Fruit fly (Drosophila melanogaster): ENCODE results near the gene CG33003.

Gene CG33003

DNA sequence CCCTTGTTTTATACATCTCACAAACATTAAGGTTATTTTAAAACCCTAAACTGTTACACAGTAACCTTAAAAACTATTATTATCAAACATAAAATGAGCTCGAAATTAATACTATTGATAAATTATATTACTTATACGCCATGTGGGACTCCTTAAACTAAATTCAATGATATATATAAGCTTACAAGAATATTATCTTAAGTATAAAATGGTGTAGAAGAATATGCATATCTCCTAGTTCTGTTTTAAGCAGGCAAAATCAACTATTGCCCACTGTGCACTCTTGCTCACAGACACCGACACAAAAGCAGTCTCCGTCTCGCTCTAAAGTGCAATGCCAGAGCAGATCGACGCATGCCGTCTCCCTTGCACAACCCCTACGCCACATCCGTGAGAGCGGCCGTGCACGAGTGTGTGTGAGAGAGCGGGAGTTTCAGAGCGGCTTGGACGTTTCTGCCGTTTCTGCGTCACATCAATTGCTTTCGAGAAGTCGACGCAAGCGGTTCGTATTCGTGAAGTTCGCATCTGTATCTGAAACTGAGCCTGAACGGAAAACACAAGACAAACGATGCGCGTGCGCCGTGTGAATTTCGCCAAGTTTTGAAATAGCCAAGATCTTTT lies 29.1 kb upstream of the CG33003 start (continued):
- peak; percentile 72 for TF ChIP-seq CG8388 (GFP tag; optimal IDR thresholded peaks at IDR 0.05)
- TF ChIP-seq CG13296 (GFP tag; optimal IDR thresholded peaks at IDR 0.05), result peak; percentile 35
- no peak for TF ChIP-seq Hand (GFP tag; optimal IDR thresholded peaks at IDR 0.05)
- TF ChIP-seq Mad (GFP tag; optimal IDR thresholded peaks at IDR 0.05), result no peak
- peak; percentile 52 for TF ChIP-seq lab (GFP tag; optimal IDR thresholded peaks at IDR 0.05)
- no peak for TF ChIP-seq CG14050 (GFP tag; IDR thresholded peaks at IDR 0.05)
- no peak for TF ChIP-seq CG14965 (GFP tag; optimal IDR thresholded peaks at IDR 0.05; ENCODE audit: borderline replicate concordance)
- no peak for TF ChIP-seq tup (GFP tag; optimal IDR thresholded peaks at IDR 0.05)
- peak; percentile 64 for TF ChIP-seq Xrp1 (GFP tag; IDR thresholded peaks at IDR 0.05)
- TF ChIP-seq lbe (GFP tag; optimal IDR thresholded peaks at IDR 0.05), result peak; percentile 5
- no peak for TF ChIP-seq her (GFP tag; optimal IDR thresholded peaks at IDR 0.05)
- 0 out of 3 replicates have a peak, but pooled peaks have one; percentile 13 for TF ChIP-seq CG3726 (GFP tag; IDR thresholded peaks at IDR 0.05)
- TF ChIP-seq Meics (GFP tag; optimal IDR thresholded peaks at IDR 0.05), result peak; percentile 28
- TF ChIP-seq CG43689 (GFP tag; IDR thresholded peaks at IDR 0.05), result no peak
- TF ChIP-seq hth (optimal IDR thresholded peaks at IDR 0.05), result no peak
- no peak for TF ChIP-seq CG6854 (GFP tag; optimal IDR thresholded peaks at IDR 0.05)
- peak; percentile 24 for TF ChIP-seq CG17186 (GFP tag; optimal IDR thresholded peaks at IDR 0.05)
- TF ChIP-seq H2.0 (GFP tag; IDR thresholded peaks at IDR 0.05), result no peak
- TF ChIP-seq hb (GFP tag; IDR thresholded peaks at IDR 0.05; ENCODE audit: partially characterized antibody), result peak; percentile 66; the same call in 1 of the 3 replicates
- TF ChIP-seq crc (GFP tag; optimal IDR thresholded peaks at IDR 0.05), result no peak
- TF ChIP-seq emc (GFP tag; optimal IDR thresholded peaks at IDR 0.05), result no peak
- peak; percentile 24 for TF ChIP-seq NC2β (GFP tag; optimal IDR thresholded peaks at IDR 0.05)
- no peak for TF ChIP-seq ken (GFP tag; IDR thresholded peaks at IDR 0.05)
- TF ChIP-seq caup (GFP tag; optimal IDR thresholded peaks at IDR 0.05; ENCODE audit: severe bottlenecking), result no peak
- TF ChIP-seq nerfin-1 (tag; optimal IDR thresholded peaks at IDR 0.05), result peak; percentile 67
- peak; percentile 19 for TF ChIP-seq CG31365 (tag; optimal IDR thresholded peaks at IDR 0.05)
- TF ChIP-seq CG7271 (tag; optimal IDR thresholded peaks at IDR 0.05), result peak; percentile 44
- 0 out of 3 replicates have a peak, but pooled peaks have one; percentile 15 for TF ChIP-seq CG11093 (GFP tag; IDR thresholded peaks at IDR 0.05)
- TF ChIP-seq chinmo (GFP tag; IDR thresholded peaks at IDR 0.05; ENCODE audit: partially characterized antibody), result peak; percentile 99
- TF ChIP-seq sens-2 (GFP tag; IDR thresholded peaks at IDR 0.05), result no peak
- no peak for TF ChIP-seq ranshi (GFP tag; IDR thresholded peaks at IDR 0.05)
- no peak for TF ChIP-seq CG14014 (GFP tag; IDR thresholded peaks at IDR 0.05)
- TF ChIP-seq Elba2 (GFP tag; optimal IDR thresholded peaks at IDR 0.05), result peak; percentile 60
- no peak for TF ChIP-seq z (GFP tag; IDR thresholded peaks at IDR 0.05)
- no peak for TF ChIP-seq Vsx1 (GFP tag; optimal IDR thresholded peaks at IDR 0.05)
- no peak for TF ChIP-seq wdn (GFP tag; IDR thresholded peaks at IDR 0.05)
- TF ChIP-seq pan (optimal IDR thresholded peaks at IDR 0.05), result no peak
- peak in 1 of 2 experiments; percentile 58 for TF ChIP-seq pan (GFP tag; optimal IDR thresholded peaks at IDR 0.05 in 1 of 2, IDR thresholded peaks at IDR 0.05 in 1 of 2)
- no peak for TF ChIP-seq CG15073 (GFP tag; optimal IDR thresholded peaks at IDR 0.05)
- TF ChIP-seq CG12236 (GFP tag; optimal IDR thresholded peaks at IDR 0.05), result no peak
- TF ChIP-seq tap (tag; optimal IDR thresholded peaks at IDR 0.05), result peak; percentile 38
- TF ChIP-seq mam (GFP tag; optimal IDR thresholded peaks at IDR 0.05), result no peak
- peak; percentile 1 for TF ChIP-seq CG9797 (GFP tag; optimal IDR thresholded peaks at IDR 0.05)
- TF ChIP-seq tna (GFP tag; IDR thresholded peaks at IDR 0.05; ENCODE audit: partially characterized antibody), result 0 out of 2 replicates have a peak, but pooled peaks have one; percentile 17
- peak; percentile 18; the same call in 1 of the 2 replicates for TF ChIP-seq E2f2 (GFP tag; IDR thresholded peaks at IDR 0.05)
- TF ChIP-seq CG14710 (tag; optimal IDR thresholded peaks at IDR 0.05), result peak; percentile 84
- TF ChIP-seq dimm (GFP tag; IDR thresholded peaks at IDR 0.05), result no peak
- peak; percentile 81 for TF ChIP-seq CoRest (tag; optimal IDR thresholded peaks at IDR 0.05)
- TF ChIP-seq Dbx (GFP tag; IDR thresholded peaks at IDR 0.05), result no peak
- TF ChIP-seq HLH54F (GFP tag; optimal IDR thresholded peaks at IDR 0.05), result no peak
